Fruit fly (Drosophila melanogaster) Kc167 (cell line): ENCODE data around the gene CG33688.

Experiments
- Myc ChIP-seq: fragments of >200 bp; optimal IDR thresholded peaks from 2 replicates; lab custom pipeline; 2017; ENCODE audit warnings: missing external identifiers
- psq ChIP-seq: fragments of >200 bp; optimal IDR thresholded peaks from 2 replicates; lab custom pipeline; 2017; ENCODE audit warnings: missing external identifiers
- ttk ChIP-seq: sonication (Bioruptor generic); optimal IDR thresholded peaks from 2 replicates; lab custom pipeline; 2017; ENCODE audit warnings: missing external identifiers

DNA sequence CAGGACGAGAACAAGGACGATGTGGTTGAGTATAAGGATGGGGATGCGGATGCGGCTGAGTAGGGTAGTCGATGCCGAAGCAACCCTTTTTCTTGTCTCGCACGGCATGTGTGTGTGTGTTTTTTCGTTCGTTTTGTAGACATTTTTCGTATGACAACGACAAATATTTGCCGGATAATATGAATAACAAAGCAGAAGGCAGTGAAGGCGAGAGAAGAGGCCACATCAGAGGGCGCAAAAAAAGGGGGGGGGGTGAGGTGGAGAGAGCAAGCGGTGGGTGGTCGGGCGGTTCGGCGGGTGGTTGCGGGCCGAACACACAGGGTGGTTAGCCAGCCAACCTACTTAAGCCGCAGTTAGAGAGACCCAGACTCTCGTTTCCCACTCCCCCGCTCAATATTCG, 26.6 kb upstream of the CG33688 start:
- TF ChIP-seq ttk (lab: Kevin White, UChicago), result no peak
- TF ChIP-seq Myc, result no peak
- no peak for TF ChIP-seq psq (lab: Kevin White, UChicago)
